Fruit fly (Drosophila melanogaster) whole organism, embryonic: ENCODE measurements around the gene Srp19.

Experiments used
- Blimp-1 ChIP-seq: fragments of 200-800 bp; sonication (Bioruptor generic); optimal IDR thresholded peaks from 3 replicates; lab custom pipeline; 2018; ENCODE audit warnings: missing biosample characterization, missing genetic modification characterization, mild to moderate bottlenecking, moderate library complexity, missing genetic modification reagents
- CG10431 ChIP-seq: fragments of 200-800 bp; sonication (Bioruptor generic); optimal IDR thresholded peaks from 3 replicates; lab custom pipeline; 2018; ENCODE audit warnings: missing biosample characterization, mild to moderate bottlenecking, missing genetic modification characterization
- CG10462 ChIP-seq: fragments of 200-800 bp; sonication (Bioruptor generic); optimal IDR thresholded peaks from 2 replicates; lab custom pipeline; 2016; ENCODE audit warnings: missing biosample characterization, missing genetic modification characterization
- CG11093 ChIP-seq: fragments of 200-800 bp; sonication (Bioruptor generic); IDR thresholded peaks from 3 replicates; pipeline ENCODE4 v1.3.6; 2022; ENCODE audit warnings: missing biosample characterization, missing genetic modification characterization
- CG11723 ChIP-seq: fragments of 200-800 bp; sonication (Bioruptor generic); optimal IDR thresholded peaks from 2 replicates; lab custom pipeline; 2017; ENCODE audit warnings: missing biosample characterization, mild to moderate bottlenecking, missing genetic modification characterization
- CG12155 ChIP-seq: fragments of 200-800 bp; sonication (Bioruptor generic); optimal IDR thresholded peaks from 3 replicates; lab custom pipeline; 2016; ENCODE audit warnings: missing biosample characterization, missing genetic modification characterization
- CG13624 ChIP-seq: fragments of 200-800 bp; sonication (Bioruptor generic); optimal IDR thresholded peaks from 2 replicates; lab custom pipeline; 2016; ENCODE audit warnings: missing biosample characterization, missing genetic modification characterization
- CG1529 ChIP-seq: fragments of 200-800 bp; sonication (Bioruptor generic); optimal IDR thresholded peaks from 3 replicates; lab custom pipeline; 2018; ENCODE audit warnings: missing biosample characterization, missing genetic modification characterization
- CG15601 ChIP-seq: fragments of 200-800 bp; sonication (Bioruptor generic); optimal IDR thresholded peaks from 3 replicates; lab custom pipeline; 2019; ENCODE audit warnings: missing biosample characterization, mild to moderate bottlenecking, missing genetic modification characterization, moderate library complexity
- CG15696 ChIP-seq: fragments of 200-800 bp; sonication (Bioruptor generic); optimal IDR thresholded peaks from 2 replicates; lab custom pipeline; 2019; ENCODE audit warnings: missing biosample characterization, mild to moderate bottlenecking, missing genetic modification characterization, moderate library complexity
- CG16815 ChIP-seq: fragments of 200-800 bp; sonication (Bioruptor generic); optimal IDR thresholded peaks from 3 replicates; lab custom pipeline; 2017; ENCODE audit warnings: missing biosample characterization, mild to moderate bottlenecking, missing genetic modification characterization
- CG16863 ChIP-seq: fragments of 200-800 bp; sonication (Bioruptor generic); optimal IDR thresholded peaks from 3 replicates; lab custom pipeline; 2016; ENCODE audit warnings: missing biosample characterization, missing genetic modification characterization
- CG2712 ChIP-seq: fragments of 200-800 bp; optimal IDR thresholded peaks from 3 replicates; lab custom pipeline; 2019; ENCODE audit warnings: missing biosample characterization, mild to moderate bottlenecking, missing genetic modification characterization, moderate library complexity
- CG2889 ChIP-seq: fragments of 200-800 bp; sonication (Bioruptor generic); IDR thresholded peaks from 3 replicates; pipeline ENCODE4 v1.3.6; 2022; ENCODE audit warnings: missing biosample characterization, missing genetic modification characterization
- CG30403 ChIP-seq: fragments of 200-800 bp; sonication (Bioruptor generic); optimal IDR thresholded peaks from 3 replicates; lab custom pipeline; 2016; ENCODE audit warnings: missing biosample characterization, missing genetic modification characterization
- CG3065 ChIP-seq: fragments of 200-800 bp; sonication (Bioruptor generic); optimal IDR thresholded peaks from 2 replicates; lab custom pipeline; 2016; ENCODE audit warnings: missing biosample characterization, missing genetic modification characterization
- CG3407 ChIP-seq: fragments of 200-800 bp; sonication (Bioruptor generic); optimal IDR thresholded peaks from 2 replicates; lab custom pipeline; 2018; ENCODE audit warnings: missing biosample characterization, mild to moderate bottlenecking, missing genetic modification characterization
- CG4854 ChIP-seq: fragments of 200-800 bp; sonication (Bioruptor generic); optimal IDR thresholded peaks from 2 replicates; lab custom pipeline; 2016; ENCODE audit warnings: missing biosample characterization, missing genetic modification characterization, inconsistent platforms
- CG6765 ChIP-seq: fragments of 200-800 bp; sonication (Bioruptor generic); optimal IDR thresholded peaks from 3 replicates; lab custom pipeline; 2017; ENCODE audit warnings: missing biosample characterization, mild to moderate bottlenecking, missing genetic modification characterization
- CG8478 ChIP-seq: fragments of >200 bp; optimal IDR thresholded peaks from 2 replicates; lab custom pipeline; 2018
- CG9817 ChIP-seq: fragments of 200-800 bp; sonication (Bioruptor generic); optimal IDR thresholded peaks from 2 replicates; lab custom pipeline; 2018; ENCODE audit warnings: missing biosample characterization, mild to moderate bottlenecking, missing genetic modification characterization, moderate library complexity
- Camta ChIP-seq: fragments of 200-800 bp; sonication (Bioruptor generic); optimal IDR thresholded peaks from 2 replicates; lab custom pipeline; 2016; ENCODE audit warnings: missing biosample characterization, missing genetic modification characterization
- D19A ChIP-seq: fragments of 200-800 bp; optimal IDR thresholded peaks from 3 replicates; lab custom pipeline; 2019; ENCODE audit warnings: missing biosample characterization, mild to moderate bottlenecking, missing genetic modification characterization, moderate library complexity
- D19B ChIP-seq: fragments of 200-800 bp; sonication (Bioruptor generic); optimal IDR thresholded peaks from 2 replicates; lab custom pipeline; 2017; ENCODE audit warnings: missing biosample characterization, mild to moderate bottlenecking, missing genetic modification characterization
- Ets97D ChIP-seq: fragments of 200-800 bp; sonication (Bioruptor generic); optimal IDR thresholded peaks from 3 replicates; lab custom pipeline; 2016; ENCODE audit warnings: missing biosample characterization, missing genetic modification characterization
- HmgD ChIP-seq: fragments of 200-800 bp; sonication (Bioruptor generic); optimal IDR thresholded peaks from 3 replicates; lab custom pipeline; 2016; ENCODE audit warnings: missing biosample characterization, missing genetic modification characterization
- Hmr ChIP-seq: fragments of 200-800 bp; sonication (Bioruptor generic); optimal IDR thresholded peaks from 3 replicates; lab custom pipeline; 2017; ENCODE audit warnings: mild to moderate bottlenecking, missing biosample characterization, missing genetic modification reagents, missing genetic modification characterization
- Hsf ChIP-seq: fragments of 200-800 bp; sonication (Bioruptor generic); optimal IDR thresholded peaks from 3 replicates; lab custom pipeline; 2016; ENCODE audit warnings: missing biosample characterization, missing genetic modification characterization
- Lhr ChIP-seq: fragments of 200-800 bp; sonication (Bioruptor generic); optimal IDR thresholded peaks from 3 replicates; lab custom pipeline; 2017; ENCODE audit warnings: mild to moderate bottlenecking, missing biosample characterization, missing genetic modification reagents, missing genetic modification characterization
- MTF-1 ChIP-seq: fragments of 200-800 bp; sonication (Bioruptor generic); optimal IDR thresholded peaks from 2 replicates; lab custom pipeline; 2018; ENCODE audit warnings: missing biosample characterization, mild to moderate bottlenecking, missing genetic modification characterization, borderline replicate concordance
- Myb ChIP-seq: fragments of 200-800 bp; sonication (Bioruptor generic); optimal IDR thresholded peaks from 2 replicates; lab custom pipeline; 2016; ENCODE audit warnings: missing biosample characterization, missing genetic modification characterization
- Opbp ChIP-seq: fragments of 200-800 bp; sonication (Bioruptor generic); IDR thresholded peaks from 3 replicates; pipeline ENCODE4 v1.3.6; 2022; ENCODE audit warnings: missing biosample characterization, missing genetic modification characterization; ENCODE audit not compliant: partially characterized antibody
- Ssrp ChIP-seq: fragments of 200-800 bp; sonication (Bioruptor generic); optimal IDR thresholded peaks from 2 replicates; lab custom pipeline; 2018; ENCODE audit warnings: missing biosample characterization, mild to moderate bottlenecking, missing genetic modification characterization, moderate library complexity
- bowl ChIP-seq: fragments of 200-800 bp; sonication (Bioruptor generic); IDR thresholded peaks from 2 replicates; pipeline ENCODE4 v1.3.6; 2022; ENCODE audit warnings: missing biosample characterization, missing genetic modification characterization
- caup ChIP-seq: fragments of 200-800 bp; sonication (Bioruptor generic); optimal IDR thresholded peaks from 3 replicates; lab custom pipeline; 2017; ENCODE audit warnings: missing biosample characterization, mild to moderate bottlenecking, missing genetic modification characterization, moderate library complexity; ENCODE audit not compliant: severe bottlenecking
- chif ChIP-seq, 2 experiments: fragments of 200-800 bp; sonication (Bioruptor generic); optimal IDR thresholded peaks; 3 replicates each; lab custom pipeline; 2016; ENCODE audit warnings: missing biosample characterization in 2 of 2, missing genetic modification characterization in 2 of 2
- chn ChIP-seq: fragments of 200-800 bp; sonication (Bioruptor generic); optimal IDR thresholded peaks from 2 replicates; lab custom pipeline; 2016; ENCODE audit warnings: missing biosample characterization, missing genetic modification characterization
- da ChIP-seq: fragments of 200-800 bp; sonication (Bioruptor generic); optimal IDR thresholded peaks from 2 replicates; lab custom pipeline; 2016; ENCODE audit warnings: missing biosample characterization, missing genetic modification characterization
- fd96Cb ChIP-seq: fragments of 200-800 bp; sonication (Bioruptor generic); optimal IDR thresholded peaks from 2 replicates; lab custom pipeline; 2018; ENCODE audit warnings: missing biosample characterization, mild to moderate bottlenecking, missing genetic modification characterization, moderate library complexity
- gem ChIP-seq: fragments of 200-800 bp; sonication (Bioruptor generic); optimal IDR thresholded peaks from 2 replicates; lab custom pipeline; 2019; ENCODE audit warnings: missing biosample characterization, mild to moderate bottlenecking, missing genetic modification characterization, moderate library complexity
- hth ChIP-seq: fragments of >200 bp; optimal IDR thresholded peaks from 2 replicates; lab custom pipeline; 2017; ENCODE audit warnings: inconsistent platforms
- kay ChIP-seq: fragments of 200-800 bp; sonication (Bioruptor generic); optimal IDR thresholded peaks from 2 replicates; lab custom pipeline; 2016; ENCODE audit warnings: missing biosample characterization, missing genetic modification characterization
- luna ChIP-seq: fragments of 200-800 bp; sonication (Bioruptor generic); optimal IDR thresholded peaks from 2 replicates; lab custom pipeline; 2016; ENCODE audit warnings: missing biosample characterization, missing genetic modification characterization
- phol ChIP-seq: fragments of 200-800 bp; sonication (Bioruptor generic); optimal IDR thresholded peaks from 3 replicates; lab custom pipeline; 2018; ENCODE audit warnings: missing biosample characterization, mild to moderate bottlenecking, missing genetic modification characterization, moderate library complexity
- scrt ChIP-seq: fragments of 200-800 bp; sonication (Bioruptor generic); optimal IDR thresholded peaks from 2 replicates; lab custom pipeline; 2018; ENCODE audit warnings: missing biosample characterization, mild to moderate bottlenecking, missing genetic modification characterization, moderate library complexity
- seq ChIP-seq: fragments of 200-800 bp; sonication (Bioruptor generic); IDR thresholded peaks from 2 replicates; pipeline ENCODE4 v1.3.6; 2022; ENCODE audit warnings: missing biosample characterization, missing genetic modification characterization
- sima ChIP-seq: fragments of 200-800 bp; sonication (Bioruptor generic); optimal IDR thresholded peaks from 2 replicates; lab custom pipeline; 2016; ENCODE audit warnings: missing biosample characterization, missing genetic modification characterization
- tgo ChIP-seq: fragments of 200-800 bp; sonication (Bioruptor generic); IDR thresholded peaks from 3 replicates; pipeline ENCODE4 v1.3.6; 2022; ENCODE audit warnings: missing biosample characterization, missing genetic modification characterization
- ttk ChIP-seq: fragments of 200-800 bp; sonication (Bioruptor generic); IDR thresholded peaks from 2 replicates; pipeline ENCODE4 v2.1.2; 2022; ENCODE audit warnings: missing biosample characterization, missing genetic modification characterization
- wor ChIP-seq: fragments of 200-800 bp; sonication (Bioruptor generic); IDR thresholded peaks from 2 replicates; pipeline ENCODE4 v1.3.6; 2022; ENCODE audit warnings: missing biosample characterization, missing genetic modification characterization
- zf30C ChIP-seq: fragments of 200-800 bp; sonication (Bioruptor generic); optimal IDR thresholded peaks from 3 replicates; lab custom pipeline; 2018; ENCODE audit warnings: missing biosample characterization, mild to moderate bottlenecking, missing genetic modification characterization
- zfh1 ChIP-seq: fragments of 200-800 bp; sonication (Bioruptor generic); IDR thresholded peaks from 3 replicates; pipeline ENCODE4 v1.3.6; 2022; ENCODE audit warnings: missing biosample characterization, missing genetic modification characterization

The Srp19 gene

DNA sequence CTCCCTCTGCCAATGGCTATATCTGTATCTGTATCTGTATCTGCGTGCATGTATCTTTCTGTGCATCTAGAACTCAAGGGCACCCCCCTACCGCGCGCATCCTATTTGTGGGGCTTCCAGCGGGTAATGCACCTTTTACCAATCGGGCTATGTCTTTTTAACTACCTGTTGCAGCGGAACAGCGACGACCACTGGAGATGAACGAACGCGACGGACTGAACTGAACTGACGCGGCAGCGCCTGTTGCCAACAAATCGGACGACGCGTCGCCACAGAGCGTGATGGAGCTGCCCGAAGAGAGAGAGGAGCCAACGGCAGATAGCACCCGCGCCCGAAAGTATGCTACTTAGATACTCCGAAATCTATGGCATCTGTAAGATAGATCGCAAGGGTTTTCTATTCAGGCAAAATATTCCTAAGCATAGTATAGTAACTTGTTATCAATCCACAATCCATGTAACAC lies 2.8 kb downstream of the Srp19 start, which contains the start of gene Cln7 (continued):
- TF ChIP-seq CG11093 (GFP tag; lab: Robert Waterston, UW) (no peak), CG10431 (GFP tag; lab: Kevin White, UChicago) (peak; percentile 21), bowl (GFP tag; lab: Robert Waterston, UW) (no peak), ttk (no peak), CG2712 (tag; lab: Kevin White, UChicago) (peak; percentile 56), zf30C (no peak), phol (no peak), CG12155 (GFP tag; lab: Kevin White, UChicago) (no peak), CG10462 (GFP tag; lab: Kevin White, UChicago) (no peak), Hsf (GFP tag; lab: Kevin White, UChicago) (no peak), HmgD (peak; percentile 32), hth (lab: Kevin White, UChicago) (no peak), chif (GFP tag; optimal IDR thresholded peaks at IDR 0.05; lab: Kevin White, UChicago) (no peak), CG30403 (no peak), CG13624 (GFP tag; lab: Kevin White, UChicago) (peak; percentile 9), D19A (tag; lab: Kevin White, UChicago) (peak; percentile 28), CG2889 (GFP tag; lab: Robert Waterston, UW) (no peak), CG3065 (GFP tag; lab: Kevin White, UChicago) (no peak), seq (GFP tag; lab: Robert Waterston, UW) (peak; percentile 25; the same call in 1 of the 2 replicates), Blimp-1 (GFP tag; lab: Kevin White, UChicago) (no peak), Lhr (GFP tag; lab: Kevin White, UChicago) (no peak), caup (GFP tag; lab: Kevin White, UChicago) (peak; percentile 48), Hmr (GFP tag; lab: Kevin White, UChicago) (peak; percentile 57), CG15696 (no peak), Camta (GFP tag; lab: Kevin White, UChicago) (no peak), fd96Cb (no peak), scrt (peak; percentile 35), CG15601 (tag; lab: Kevin White, UChicago) (peak; percentile 22), CG4854 (GFP tag; lab: Kevin White, UChicago) (no peak), Opbp (peak; percentile 67; the same call in 2 of the 3 replicates), gem (no peak), luna (no peak), CG11723 (GFP tag; lab: Kevin White, UChicago) (no peak), Ets97D (GFP tag; lab: Kevin White, UChicago) (peak; percentile 9), CG16863 (GFP tag; lab: Kevin White, UChicago) (peak; percentile 31), CG3407 (GFP tag; lab: Kevin White, UChicago) (no peak), D19B (GFP tag; lab: Kevin White, UChicago) (no peak), da (GFP tag; lab: Kevin White, UChicago) (peak; percentile 30), Myb (GFP tag; lab: Kevin White, UChicago) (no peak), zfh1 (peak; percentile 19; the same call in 1 of the 3 replicates), Ssrp (tag; lab: Kevin White, UChicago) (no peak), MTF-1 (GFP tag; lab: Kevin White, UChicago) (peak; percentile 64), CG6765 (GFP tag; lab: Kevin White, UChicago) (peak; percentile 31), chn (GFP tag; lab: Kevin White, UChicago) (peak; percentile 34), sima (no peak), CG9817 (tag; lab: Kevin White, UChicago) (no peak), CG1529 (GFP tag; lab: Kevin White, UChicago) (no peak), CG8478 (lab: Kevin White, UChicago) (no peak), tgo (no peak), CG16815 (no peak), wor (GFP tag; lab: Robert Waterston, UW) (no peak), kay (GFP tag; lab: Kevin White, UChicago) (peak; percentile 8)
